Worm (Caenorhabditis elegans) whole organism, L4 larva: ENCODE data around the gene F32D8.5.

Experiments used
- F10B5.3 ChIP-seq: sonication (generic microtip); optimal IDR thresholded peaks from 2 replicates; lab custom pipeline; 2016; ENCODE audit warnings: mild to moderate bottlenecking, missing genetic modification characterization, missing compliant biosample characterization
- F26F4.8 ChIP-seq: fragments of 200-800 bp; sonication (Bioruptor generic); conservative IDR thresholded peaks from 2 replicates; pipeline ENCODE4 v1.3.6; 2022; ENCODE audit warnings: missing genetic modification characterization, missing compliant biosample characterization
- R02D3.7 ChIP-seq: fragments of 150-350 bp; sonication (generic microtip); optimal IDR thresholded peaks from 3 replicates; lab custom pipeline; 2014; ENCODE audit warnings: missing biosample characterization, missing genetic modification characterization
- T20F7.1 ChIP-seq: fragments of 200-800 bp; sonication (Bioruptor generic); optimal IDR thresholded peaks from 2 replicates; lab custom pipeline; 2018; ENCODE audit warnings: mild to moderate bottlenecking, missing genetic modification characterization, missing compliant biosample characterization
- Y5F2A.4 ChIP-seq: fragments of 200-800 bp; sonication (Bioruptor generic); optimal IDR thresholded peaks from 2 replicates; lab custom pipeline; 2018; ENCODE audit warnings: mild to moderate bottlenecking, missing genetic modification characterization, missing compliant biosample characterization
- Y75B8A.6 ChIP-seq: fragments of 200-800 bp; sonication (Bioruptor generic); IDR thresholded peaks from 2 replicates; pipeline ENCODE4 v1.3.6; 2022; ENCODE audit warnings: missing genetic modification reagents, missing genetic modification characterization, missing compliant biosample characterization
- ZK337.2 ChIP-seq: fragments of 200-800 bp; sonication (Bioruptor generic); IDR thresholded peaks from 2 replicates; pipeline ENCODE4 v1.3.6; 2022; ENCODE audit warnings: missing genetic modification reagents, missing genetic modification characterization, missing compliant biosample characterization
- aha-1 ChIP-seq: fragments of 150-350 bp; peaks from one replicate; lab custom pipeline; 2014; ENCODE audit warnings: missing biosample characterization, missing genetic modification characterization
- ama-1 ChIP-seq: fragments of 150-350 bp; optimal IDR thresholded peaks from 2 replicates; lab custom pipeline; 2014; ENCODE audit warnings: inconsistent platforms, mixed read lengths
- attf-4 ChIP-seq: sonication (generic microtip); optimal IDR thresholded peaks from 3 replicates; lab custom pipeline; 2017; ENCODE audit warnings: missing biosample characterization, missing genetic modification characterization
- ceh-44 ChIP-seq: fragments of 200-800 bp; sonication (Bioruptor generic); IDR thresholded peaks from 2 replicates; pipeline ENCODE4 v1.3.6; 2022; ENCODE audit warnings: missing genetic modification reagents, missing genetic modification characterization, missing compliant biosample characterization
- ceh-82 ChIP-seq: sonication (generic microtip); optimal IDR thresholded peaks from 2 replicates; lab custom pipeline; 2017; ENCODE audit warnings: missing biosample characterization, missing genetic modification characterization
- daf-16 ChIP-seq, 3 experiments: sonication (generic microtip); optimal IDR thresholded peaks; 2 replicates each; lab custom pipeline; 2016 to 2017; ENCODE audit warnings: missing genetic modification characterization in 3 of 3, missing genetic modification reagents in 3 of 3, mild to moderate bottlenecking in 2 of 3, missing compliant biosample characterization in 2 of 3, missing biosample characterization in 1 of 3, moderate library complexity in 1 of 3
- dmd-6 ChIP-seq: fragments of 200-800 bp; sonication (Bioruptor generic); IDR thresholded peaks from 2 replicates; pipeline ENCODE4 v1.3.6; 2022; ENCODE audit warnings: missing genetic modification reagents, missing genetic modification characterization, missing compliant biosample characterization
- fos-1 ChIP-seq: fragments of 150-350 bp; optimal IDR thresholded peaks from 2 replicates; lab custom pipeline; 2014; ENCODE audit warnings: missing biosample characterization, missing genetic modification characterization
- gei-8 ChIP-seq: fragments of 200-800 bp; sonication (Bioruptor generic); optimal IDR thresholded peaks from 2 replicates; lab custom pipeline; 2018; ENCODE audit warnings: mild to moderate bottlenecking, missing genetic modification characterization, missing compliant biosample characterization
- hlh-11 ChIP-seq: fragments of 200-800 bp; sonication (Bioruptor generic); optimal IDR thresholded peaks from 2 replicates; lab custom pipeline; 2018; ENCODE audit warnings: mild to moderate bottlenecking, missing genetic modification characterization, missing compliant biosample characterization
- hlh-30 ChIP-seq: sonication (generic microtip); optimal IDR thresholded peaks from 2 replicates; lab custom pipeline; 2017; ENCODE audit warnings: antibody characterized with exemption, mild to moderate bottlenecking, missing genetic modification characterization, missing compliant biosample characterization; ENCODE audit not compliant: insufficient read depth
- hmg-1.1 ChIP-seq: fragments of 200-800 bp; sonication (Bioruptor generic); IDR thresholded peaks from 2 replicates; pipeline ENCODE4 v1.3.6; 2022; ENCODE audit warnings: missing genetic modification reagents, missing genetic modification characterization, missing compliant biosample characterization
- jun-1 ChIP-seq: fragments of 150-350 bp; optimal IDR thresholded peaks from 2 replicates; lab custom pipeline; 2014; ENCODE audit warnings: missing biosample characterization, missing genetic modification reagents, missing genetic modification characterization
- lin-1 ChIP-seq: fragments of 200-800 bp; sonication (Bioruptor generic); IDR thresholded peaks from 2 replicates; pipeline ENCODE4 v1.3.6; 2022; ENCODE audit warnings: missing genetic modification reagents, missing genetic modification characterization, missing compliant biosample characterization
- lin-15B ChIP-seq: fragments of 150-350 bp; sonication (generic microtip); optimal IDR thresholded peaks from 3 replicates; lab custom pipeline; 2014; ENCODE audit warnings: missing biosample characterization, missing genetic modification characterization
- lsy-2 ChIP-seq, 2 experiments: fragments of 150-350 bp in 1 of 2; sonication (generic microtip) in 1 of 2; optimal IDR thresholded peaks; 2 replicates each; lab custom pipeline; 2014 to 2017; ENCODE audit warnings: missing biosample characterization in 2 of 2, missing genetic modification characterization in 2 of 2
- mep-1 ChIP-seq: fragments of 150-350 bp; sonication (generic microtip); optimal IDR thresholded peaks from 3 replicates; lab custom pipeline; 2014; ENCODE audit warnings: missing biosample characterization, missing genetic modification characterization
- nhr-10 ChIP-seq: fragments of 150-350 bp; optimal IDR thresholded peaks from 2 replicates; lab custom pipeline; 2014; ENCODE audit warnings: missing biosample characterization, missing genetic modification characterization
- nhr-11 ChIP-seq: fragments of 150-350 bp; optimal IDR thresholded peaks from 2 replicates; lab custom pipeline; 2014; ENCODE audit warnings: missing biosample characterization, missing genetic modification characterization
- nhr-28 ChIP-seq: fragments of 150-350 bp; optimal IDR thresholded peaks from 2 replicates; lab custom pipeline; 2014; ENCODE audit warnings: missing biosample characterization, missing genetic modification characterization
- nhr-42 ChIP-seq: fragments of 200-800 bp; sonication (Bioruptor generic); IDR thresholded peaks from 2 replicates; pipeline ENCODE4 v1.3.6; 2022; ENCODE audit warnings: missing genetic modification characterization, missing compliant biosample characterization
- pha-4 ChIP-seq, 2 experiments: fragments of 150-350 bp in 1 of 2; fragments of 200-800 bp in 1 of 2; sonication (Bioruptor generic) in 1 of 2; IDR thresholded peaks in 1 of 2; optimal IDR thresholded peaks in 1 of 2; 2 replicates each; pipeline versions ENCODE4 v1.3.6 to Lab custom; 2014 to 2022; ENCODE audit warnings: missing genetic modification characterization in 2 of 2, missing genetic modification reagents in 2 of 2, missing biosample characterization in 1 of 2, missing compliant biosample characterization in 1 of 2
- sdz-12 ChIP-seq: fragments of 200-800 bp; sonication (Bioruptor generic); optimal IDR thresholded peaks from 2 replicates; lab custom pipeline; 2018; ENCODE audit warnings: mild to moderate bottlenecking, missing genetic modification characterization, missing compliant biosample characterization
- set-16 ChIP-seq: fragments of 200-800 bp; sonication (Bioruptor generic); IDR thresholded peaks from 2 replicates; pipeline ENCODE4 v1.3.6; 2022; ENCODE audit warnings: missing genetic modification reagents, missing genetic modification characterization, missing compliant biosample characterization
- snpc-1.2 ChIP-seq: fragments of 200-800 bp; sonication (Bioruptor generic); IDR thresholded peaks from 2 replicates; pipeline ENCODE4 v1.3.6; 2022; ENCODE audit warnings: missing genetic modification reagents, missing genetic modification characterization, missing compliant biosample characterization
- spr-3 ChIP-seq: fragments of 200-800 bp; sonication (Bioruptor generic); optimal IDR thresholded peaks from 2 replicates; lab custom pipeline; 2018; ENCODE audit warnings: mild to moderate bottlenecking, missing genetic modification characterization, missing compliant biosample characterization
- tra-1 ChIP-seq: fragments of 200-800 bp; sonication (Bioruptor generic); IDR thresholded peaks from 2 replicates; pipeline ENCODE4 v1.3.6; 2022; ENCODE audit warnings: missing genetic modification reagents, missing genetic modification characterization, missing compliant biosample characterization
- unc-130 ChIP-seq: sonication (generic microtip); optimal IDR thresholded peaks from 2 replicates; lab custom pipeline; 2016; ENCODE audit warnings: missing genetic modification reagents, missing genetic modification characterization, missing compliant biosample characterization
- unc-62 ChIP-seq, 3 experiments: fragments of 150-350 bp in 1 of 3; sonication (generic microtip); optimal IDR thresholded peaks in 2 of 3; peaks in 1 of 3; 1 replicate in 1 of 3; 2 replicates in 2 of 3; lab custom pipeline; 2014 to 2017; ENCODE audit warnings: missing biosample characterization in 3 of 3, missing genetic modification characterization in 3 of 3, missing genetic modification reagents in 3 of 3, missing genotype in 1 of 3
- zip-2 ChIP-seq: fragments of 150-350 bp; optimal IDR thresholded peaks from 2 replicates; lab custom pipeline; 2014; ENCODE audit warnings: missing biosample characterization, missing genetic modification characterization

The F32D8.5 gene

ce11 chrV:10855363-10855762, 39.2 kb upstream of the F32D8.5 start (continued):
- TF ChIP-seq R02D3.7 (tag; lab: Kevin White, UChicago), result no peak
- TF ChIP-seq ZK337.2, result no peak
- TF ChIP-seq snpc-1.2, result no peak
- TF ChIP-seq ceh-82 (tag; lab: Kevin White, UChicago), result no peak
- TF ChIP-seq hlh-11, result peak; percentile 89
- TF ChIP-seq sdz-12 (GFP tag; lab: Kevin White, UChicago), result no peak
- no peak for TF ChIP-seq lsy-2 (tag; optimal IDR thresholded peaks at IDR 0.05; lab: Kevin White, UChicago)
- TF ChIP-seq nhr-10, result no peak
- peak; percentile 42 for TF ChIP-seq jun-1 (tag; lab: Kevin White, UChicago)
- TF ChIP-seq Y75B8A.6 (GFP tag; lab: Robert Waterston, UW), result no peak
- TF ChIP-seq spr-3 (GFP tag; lab: Kevin White, UChicago), result no peak
- no peak for TF ChIP-seq hlh-30 (tag; lab: Kevin White, UChicago)
- TF ChIP-seq fos-1 (tag; lab: Kevin White, UChicago), result no peak
- no peak for TF ChIP-seq Y5F2A.4
- TF ChIP-seq ama-1, result no peak
- 0 out of 2 replicates have a peak, but pooled peaks have one; percentile 29 for TF ChIP-seq F26F4.8 (GFP tag; lab: Robert Waterston, UW)
- no peak for TF ChIP-seq T20F7.1 (GFP tag; lab: Kevin White, UChicago)
- TF ChIP-seq F10B5.3, result no peak
- no peak for TF ChIP-seq ceh-44 (GFP tag; lab: Robert Waterston, UW)
- TF ChIP-seq lin-15B (tag; lab: Kevin White, UChicago), result no peak
- TF ChIP-seq attf-4 (tag; lab: Kevin White, UChicago), result no peak
- TF ChIP-seq unc-130, result no peak

ce11 chrV:10856901-10857637, 37.5 kb upstream of the F32D8.5 start:
- peak in 1 of 2 experiments; percentile 2 for TF ChIP-seq daf-16 (GFP tag; optimal IDR thresholded peaks at IDR 0.05; lab: Kevin White, UChicago)
- TF ChIP-seq daf-16 (tag; optimal IDR thresholded peaks at IDR 0.05; lab: Kevin White, UChicago), result peak; percentile 24
- TF ChIP-seq hlh-30 (tag; lab: Kevin White, UChicago), result peak; percentile 15
- TF ChIP-seq ama-1, result no peak
- TF ChIP-seq attf-4 (tag; lab: Kevin White, UChicago), result no peak
- peak in 1 of 2 experiments; percentile 9 for TF ChIP-seq lsy-2 (tag; optimal IDR thresholded peaks at IDR 0.05; lab: Kevin White, UChicago)
- TF ChIP-seq tra-1 (GFP tag; lab: Robert Waterston, UW), result peak; percentile 21; the same call in 1 of the 2 replicates
- no peak for TF ChIP-seq lin-1 (GFP tag; lab: Robert Waterston, UW)
- TF ChIP-seq hmg-1.1 (GFP tag; lab: Robert Waterston, UW), result peak; percentile 41; the same call in 1 of the 2 replicates
- peak in 1 of 2 experiments; percentile 64 for TF ChIP-seq unc-62 (GFP tag; optimal IDR thresholded peaks at IDR 0.05 in 1 of 2; lab: Kevin White, UChicago)
- TF ChIP-seq unc-62 (tag; optimal IDR thresholded peaks at IDR 0.05; lab: Kevin White, UChicago), result no peak
- peak; percentile 51 for TF ChIP-seq hlh-11
- TF ChIP-seq nhr-11 (tag; lab: Kevin White, UChicago), result peak; percentile 72
- 0 out of 2 replicates have a peak, but pooled peaks have one; percentile 50 for TF ChIP-seq nhr-42
- TF ChIP-seq dmd-6 (GFP tag; lab: Robert Waterston, UW), result peak; percentile 70
- 0 out of 2 replicates have a peak, but pooled peaks have one; percentile 5 for TF ChIP-seq set-16 (GFP tag; lab: Robert Waterston, UW)
- TF ChIP-seq zip-2, result no peak
- TF ChIP-seq pha-4 (GFP tag; IDR thresholded peaks at IDR 0.05; lab: Robert Waterston, UW), result peak; percentile 58; the same call in 1 of the 2 replicates
- no peak for TF ChIP-seq pha-4 (tag; optimal IDR thresholded peaks at IDR 0.05; lab: Kevin White, UChicago)
- peak; percentile 6 for TF ChIP-seq gei-8 (GFP tag; lab: Kevin White, UChicago)
- TF ChIP-seq nhr-28 (tag; lab: Kevin White, UChicago), result peak; percentile 56
- TF ChIP-seq mep-1, result peak; percentile 17
- peak; percentile 87 for TF ChIP-seq aha-1 (tag; lab: Kevin White, UChicago)
- TF ChIP-seq, all 104 proteins: peak for 16
